Worm (Caenorhabditis elegans): ENCODE data around the gene ncx-8.

The ncx-8 gene

DNA sequence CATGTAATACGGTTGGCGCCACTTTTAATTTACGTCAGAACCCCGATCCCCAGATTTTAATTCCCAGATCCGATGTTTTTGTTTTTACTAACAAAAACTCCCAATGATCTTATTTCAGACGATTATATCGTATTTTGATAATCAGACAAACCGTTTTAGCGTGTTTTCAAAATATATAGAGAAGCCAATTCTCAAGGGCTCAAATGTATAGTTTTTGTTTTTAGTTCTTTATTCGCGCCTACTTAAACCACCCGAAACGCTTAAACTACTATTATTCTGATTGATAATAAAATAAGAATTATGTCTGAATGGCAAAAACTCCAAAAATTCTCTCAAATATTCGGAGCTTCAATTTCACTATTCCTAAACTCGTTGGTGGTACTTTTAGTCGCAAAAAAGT, 30.5 kb downstream of the ncx-8 start, which contains the start of gene str-208:
Gene str-208 (plus strand): TSS at position 301 of the 400 bp plus-strand sequence.
- no peak for TF ChIP-seq elt-2 (tag; optimal IDR thresholded peaks at IDR 0.05)
- TF ChIP-seq nhr-25 (tag; optimal IDR thresholded peaks at IDR 0.05), result no peak
- no peak for TF ChIP-seq mdl-1 (tag; optimal IDR thresholded peaks at IDR 0.05)
- no peak for TF ChIP-seq nhr-12 (tag; optimal IDR thresholded peaks at IDR 0.05)
- no peak for TF ChIP-seq nhr-23 (tag; optimal IDR thresholded peaks at IDR 0.05)
- TF ChIP-seq unc-39 (tag; optimal IDR thresholded peaks at IDR 0.05), result no peak
- no peak for TF ChIP-seq nhr-11 (tag; optimal IDR thresholded peaks at IDR 0.05)
- no peak for TF ChIP-seq mml-1 (tag; optimal IDR thresholded peaks at IDR 0.05)
- no peak for TF ChIP-seq nhr-28 (tag; optimal IDR thresholded peaks at IDR 0.05)
- TF ChIP-seq sea-2 (GFP tag; optimal IDR thresholded peaks at IDR 0.05), result no peak
- TF ChIP-seq skn-1 (tag; optimal IDR thresholded peaks at IDR 0.05), result no peak
- TF ChIP-seq unc-62 (GFP tag; optimal IDR thresholded peaks at IDR 0.05), result no peak

DNA sequence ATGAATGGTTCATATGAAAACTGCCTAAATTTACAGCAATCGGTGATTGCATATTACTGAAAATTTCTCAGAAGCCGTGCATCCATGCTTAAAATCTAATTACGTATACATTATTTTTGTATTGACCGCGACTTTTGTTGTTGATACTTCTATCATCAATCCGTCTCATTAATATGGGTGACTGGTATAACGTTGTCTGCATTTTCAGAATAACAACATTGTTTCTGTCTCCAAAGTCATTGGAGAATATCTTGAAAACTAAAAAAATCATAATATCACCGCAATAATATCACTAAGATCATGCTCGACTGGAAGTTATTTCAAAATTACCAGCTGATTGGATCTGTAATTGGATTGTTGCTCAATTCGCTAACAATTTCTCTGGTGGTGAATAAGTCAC, 35.6 kb downstream of the ncx-8 start, which contains the start of gene str-207:
Gene str-207 (plus strand): TSS at position 301 of the 400 bp plus-strand sequence.
- TF ChIP-seq elt-3 (tag; optimal IDR thresholded peaks at IDR 0.05), result no peak

DNA sequence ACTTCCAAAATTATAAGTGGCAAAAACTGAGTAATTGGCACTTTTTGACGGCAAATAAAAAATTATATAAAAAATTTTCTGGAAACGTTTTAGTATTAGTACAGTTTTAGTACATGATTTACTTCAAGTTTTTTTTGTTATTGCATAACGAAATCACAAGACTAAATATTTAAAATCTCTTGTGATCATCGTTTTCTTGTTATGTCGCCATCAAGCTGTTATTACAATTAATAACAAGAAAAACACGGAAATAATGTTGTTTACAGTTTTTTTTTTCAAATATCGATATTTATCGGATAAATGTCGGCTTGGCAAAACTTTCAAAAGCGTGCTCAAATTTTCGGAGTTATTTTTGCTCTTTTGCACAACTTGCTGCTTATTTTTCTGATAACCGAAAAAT, 38.4 kb downstream of the ncx-8 start, which contains the start of gene str-209:
Gene str-209 (plus strand): TSS at position 301 of the 400 bp plus-strand sequence.
- TF ChIP-seq mdl-1 (tag; optimal IDR thresholded peaks at IDR 0.05), result no peak
- TF ChIP-seq nhr-76 (tag; optimal IDR thresholded peaks at IDR 0.05), result no peak
- TF ChIP-seq snpc-4 (tag; optimal IDR thresholded peaks at IDR 0.05), result no peak
- TF ChIP-seq nhr-25 (tag; optimal IDR thresholded peaks at IDR 0.05), result no peak
- no peak for TF ChIP-seq lin-15B (tag; optimal IDR thresholded peaks at IDR 0.05)

DNA sequence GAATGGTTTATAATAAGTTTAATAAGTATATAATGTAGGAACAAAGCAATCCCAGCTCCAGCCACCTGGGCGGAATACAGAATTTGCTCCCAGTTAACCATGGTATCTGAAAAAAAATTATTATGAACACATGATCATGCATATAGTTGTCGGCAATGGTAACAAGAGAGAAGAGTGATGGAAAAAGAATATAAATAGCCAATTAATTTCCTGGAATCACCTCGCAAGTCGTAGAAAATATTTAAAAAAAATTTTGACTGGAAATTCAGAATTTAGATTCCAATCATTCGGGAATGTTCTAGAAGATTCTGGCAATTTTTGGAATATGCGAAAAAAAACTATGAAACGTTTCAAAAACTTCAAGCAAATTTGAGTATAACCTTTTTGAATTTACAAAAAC, 42.8 kb downstream of the ncx-8 start, which contains the start of gene str-211:
Gene str-211 (minus strand): TSS at position 101 of the 400 bp plus-strand sequence.
- no peak for TF ChIP-seq tbx-2 (tag; optimal IDR thresholded peaks at IDR 0.05)
- no peak for TF ChIP-seq ceh-82 (tag; optimal IDR thresholded peaks at IDR 0.05)
- TF ChIP-seq nhr-237 (tag; optimal IDR thresholded peaks at IDR 0.05), result no peak
- TF ChIP-seq elt-2 (tag; optimal IDR thresholded peaks at IDR 0.05), result no peak

DNA sequence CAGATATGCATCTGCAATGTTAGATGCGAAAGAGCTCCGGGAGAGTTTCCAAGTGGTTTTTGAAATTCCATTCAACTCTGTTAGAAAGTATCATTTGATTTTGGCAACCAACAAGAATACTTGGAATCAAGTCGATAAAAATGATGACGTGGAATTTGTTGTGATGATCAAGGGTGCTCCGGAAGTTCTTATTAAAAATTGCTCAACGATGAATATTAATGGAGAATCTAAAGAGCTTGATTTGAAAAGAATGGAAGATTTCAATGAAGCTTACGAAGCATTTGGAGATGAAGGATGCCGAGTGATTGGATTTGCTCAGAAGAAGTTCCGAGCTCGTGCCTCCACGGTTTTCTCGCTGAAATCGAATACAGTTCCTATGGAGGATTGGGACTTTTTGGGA, 49.7 kb downstream of the ncx-8 start:
- no peak for TF ChIP-seq unc-62 (GFP tag; optimal IDR thresholded peaks at IDR 0.05)
- no peak for TF ChIP-seq fkh-2 (tag; optimal IDR thresholded peaks at IDR 0.05)
- no peak for TF ChIP-seq egl-5 (tag; optimal IDR thresholded peaks at IDR 0.05)

DNA sequence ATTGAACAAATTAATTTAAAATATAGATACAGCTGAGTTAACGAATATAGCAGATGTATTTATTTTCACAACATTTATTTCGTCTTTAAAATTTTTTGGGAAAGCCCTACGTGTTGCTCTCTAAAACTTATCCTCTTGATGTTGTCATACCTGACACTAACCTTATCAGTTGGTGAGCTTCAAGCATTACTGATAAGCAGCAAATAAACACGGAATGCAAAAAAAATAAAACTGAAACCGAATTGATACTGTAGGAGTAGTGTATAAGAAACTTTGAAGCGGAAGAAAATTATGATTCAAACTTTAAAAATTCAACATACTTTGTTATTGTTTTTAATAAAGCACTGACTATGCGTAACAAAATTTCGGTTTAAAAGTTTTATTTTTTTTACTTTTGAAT, 51.9 kb downstream of the ncx-8 start:
- TF ChIP-seq fkh-2 (tag; optimal IDR thresholded peaks at IDR 0.05), result no peak
- TF ChIP-seq pqm-1 (tag; optimal IDR thresholded peaks at IDR 0.05), result peak; percentile 51
- peak; percentile 37 for TF ChIP-seq elt-2 (tag; optimal IDR thresholded peaks at IDR 0.05)
- no peak for TF ChIP-seq R02D3.7 (tag; optimal IDR thresholded peaks at IDR 0.05)

DNA sequence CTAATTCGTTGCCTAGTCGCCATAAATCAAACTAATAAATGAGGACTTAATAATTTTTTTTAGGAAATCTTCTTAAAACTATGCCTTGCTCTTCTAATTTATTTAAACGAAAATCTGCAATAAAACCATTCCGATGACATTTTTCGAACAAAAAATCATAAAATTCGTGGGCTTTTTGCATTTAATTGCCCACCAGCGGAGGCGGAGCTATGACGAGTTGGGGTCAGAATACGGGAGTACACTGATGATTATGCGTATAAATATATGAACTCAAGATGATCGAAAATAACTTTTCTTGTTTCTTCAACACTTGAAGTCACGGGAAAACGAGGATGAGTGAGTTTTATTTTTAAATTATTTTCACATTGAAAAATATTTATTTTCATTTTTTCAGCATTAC, 52.6 kb downstream of the ncx-8 start, which contains the start of gene catp-2:
Gene catp-2 (plus strand): TSS at position 301 of the 400 bp plus-strand sequence.
- TF ChIP-seq nhr-28 (tag; optimal IDR thresholded peaks at IDR 0.05) (no peak), lsy-12 (tag; optimal IDR thresholded peaks at IDR 0.05) (no peak), fkh-10 (GFP tag; optimal IDR thresholded peaks at IDR 0.05) (no peak), lin-15B (tag; optimal IDR thresholded peaks at IDR 0.05) (no peak), nhr-67 (tag; optimal IDR thresholded peaks at IDR 0.05) (no peak), eor-1 (tag; optimal IDR thresholded peaks at IDR 0.05) (no peak), mdl-1 (tag; optimal IDR thresholded peaks at IDR 0.05) (no peak), fos-1 (tag; optimal IDR thresholded peaks at IDR 0.05) (no peak), hmg-11 (tag; optimal IDR thresholded peaks at IDR 0.05) (no peak), daf-12 (tag; optimal IDR thresholded peaks at IDR 0.05) (no peak), fkh-2 (tag; optimal IDR thresholded peaks at IDR 0.05) (no peak), nhr-77 (tag; optimal IDR thresholded peaks at IDR 0.05) (no peak)
